Worm (Caenorhabditis elegans) whole organism, L4 larva: Measurements from ENCODE around the gene R05C11.4.
A peak's percentile ranks its signal among the peaks of the same experiment; 100 is the strongest.

Source experiments
- F10B5.3 ChIP-seq: sonication (generic microtip); optimal IDR thresholded peaks from 2 replicates; lab custom pipeline; 2016; ENCODE audit warnings: mild to moderate bottlenecking, missing genetic modification characterization, missing compliant biosample characterization
- F26F4.8 ChIP-seq: fragments of 200-800 bp; sonication (Bioruptor generic); conservative IDR thresholded peaks from 2 replicates; pipeline ENCODE4 v1.3.6; 2022; ENCODE audit warnings: missing genetic modification characterization, missing compliant biosample characterization
- Y105C5A.15 ChIP-seq: fragments of 200-800 bp; sonication (Bioruptor generic); IDR thresholded peaks from 2 replicates; pipeline ENCODE4 v1.3.6; 2022; ENCODE audit warnings: missing genetic modification characterization, missing compliant biosample characterization
- Y48G9A.11 ChIP-seq: fragments of 200-800 bp; sonication (Bioruptor generic); IDR thresholded peaks from 2 replicates; pipeline ENCODE4 v1.3.6; 2022; ENCODE audit warnings: missing genetic modification reagents, missing genetic modification characterization, missing compliant biosample characterization
- ceh-20 ChIP-seq: fragments of 200-800 bp; sonication (Bioruptor generic); IDR thresholded peaks from 2 replicates; pipeline ENCODE4 v1.3.6; 2022; ENCODE audit warnings: missing genetic modification reagents, missing genetic modification characterization, missing compliant biosample characterization
- ceh-32 ChIP-seq: sonication (generic microtip); optimal IDR thresholded peaks from 2 replicates; lab custom pipeline; 2016; ENCODE audit warnings: mild to moderate bottlenecking, missing genetic modification characterization, missing compliant biosample characterization; ENCODE audit not compliant: poor library complexity
- ces-1 ChIP-seq: fragments of 150-350 bp; sonication (generic microtip); optimal IDR thresholded peaks from 4 replicates; lab custom pipeline; 2014; ENCODE audit warnings: missing biosample characterization, missing genetic modification reagents, missing genetic modification characterization
- ctbp-1 ChIP-seq: fragments of 200-800 bp; sonication (Bioruptor generic); IDR thresholded peaks from 2 replicates; pipeline ENCODE4 v1.3.6; 2022; ENCODE audit warnings: missing genetic modification reagents, missing genetic modification characterization, missing compliant biosample characterization
- daf-12 ChIP-seq: fragments of 150-350 bp; optimal IDR thresholded peaks from 2 replicates; lab custom pipeline; 2014; ENCODE audit warnings: missing biosample characterization, missing genetic modification reagents, missing genetic modification characterization
- daf-19 ChIP-seq: fragments of 200-800 bp; sonication (Bioruptor generic); conservative IDR thresholded peaks from 2 replicates; pipeline ENCODE4 v1.3.6; 2022; ENCODE audit warnings: missing genetic modification characterization, missing compliant biosample characterization
- dpl-1 ChIP-seq: fragments of 150-350 bp; optimal IDR thresholded peaks from 2 replicates; lab custom pipeline; 2014; ENCODE audit warnings: missing biosample characterization, missing genetic modification reagents, missing genetic modification characterization
- duxl-1 ChIP-seq: sonication (generic microtip); optimal IDR thresholded peaks from 2 replicates; lab custom pipeline; 2016; ENCODE audit warnings: mild to moderate bottlenecking, missing genetic modification characterization, moderate library complexity, missing compliant biosample characterization; ENCODE audit not compliant: poor library complexity
- fos-1 ChIP-seq: fragments of 150-350 bp; optimal IDR thresholded peaks from 2 replicates; lab custom pipeline; 2014; ENCODE audit warnings: missing biosample characterization, missing genetic modification characterization
- hif-1 ChIP-seq, 2 experiments: sonication (generic microtip); optimal IDR thresholded peaks; 2 replicates each; lab custom pipeline; 2016 to 2017; ENCODE audit warnings: missing compliant biosample characterization in 2 of 2, missing genetic modification characterization in 2 of 2, missing genetic modification reagents in 2 of 2, missing genotype in 2 of 2, mild to moderate bottlenecking in 1 of 2
- hlh-11 ChIP-seq: fragments of 200-800 bp; sonication (Bioruptor generic); optimal IDR thresholded peaks from 2 replicates; lab custom pipeline; 2018; ENCODE audit warnings: mild to moderate bottlenecking, missing genetic modification characterization, missing compliant biosample characterization
- lin-1 ChIP-seq: fragments of 200-800 bp; sonication (Bioruptor generic); IDR thresholded peaks from 2 replicates; pipeline ENCODE4 v1.3.6; 2022; ENCODE audit warnings: missing genetic modification reagents, missing genetic modification characterization, missing compliant biosample characterization
- lin-29 ChIP-seq: fragments of 200-800 bp; sonication (Bioruptor generic); IDR thresholded peaks from 2 replicates; pipeline ENCODE4 v1.3.6; 2022; ENCODE audit warnings: missing genetic modification reagents, missing genetic modification characterization, missing compliant biosample characterization
- lsy-2 ChIP-seq, 2 experiments: fragments of 150-350 bp in 1 of 2; sonication (generic microtip) in 1 of 2; optimal IDR thresholded peaks; 2 replicates each; lab custom pipeline; 2014 to 2017; ENCODE audit warnings: missing biosample characterization in 2 of 2, missing genetic modification characterization in 2 of 2
- mdt-29 ChIP-seq: fragments of 200-800 bp; sonication (Bioruptor generic); IDR thresholded peaks from 2 replicates; pipeline ENCODE4 v1.3.6; 2022; ENCODE audit warnings: missing genetic modification reagents, missing genetic modification characterization, missing compliant biosample characterization
- mes-2 ChIP-seq: sonication (generic microtip); optimal IDR thresholded peaks from 2 replicates; lab custom pipeline; 2016; ENCODE audit warnings: missing genotype, mild to moderate bottlenecking, missing genetic modification characterization, missing compliant biosample characterization; ENCODE audit not compliant: poor library complexity, severe bottlenecking
- mxl-2 ChIP-seq: fragments of 200-800 bp; sonication (Bioruptor generic); conservative IDR thresholded peaks from 2 replicates; pipeline ENCODE4 v1.3.6; 2022; ENCODE audit warnings: missing genetic modification reagents, missing genetic modification characterization, missing compliant biosample characterization
- mxl-3 ChIP-seq: fragments of 200-800 bp; sonication (Bioruptor generic); optimal IDR thresholded peaks from 2 replicates; lab custom pipeline; 2018; ENCODE audit warnings: mild to moderate bottlenecking, missing genetic modification characterization, missing compliant biosample characterization
- nhr-10 ChIP-seq: fragments of 150-350 bp; optimal IDR thresholded peaks from 2 replicates; lab custom pipeline; 2014; ENCODE audit warnings: missing biosample characterization, missing genetic modification characterization
- nhr-102 ChIP-seq: sonication (generic microtip); optimal IDR thresholded peaks from 2 replicates; lab custom pipeline; 2016; ENCODE audit warnings: mild to moderate bottlenecking, missing genetic modification characterization, moderate library complexity, missing compliant biosample characterization
- nhr-111 ChIP-seq: fragments of 200-800 bp; sonication (Bioruptor generic); optimal IDR thresholded peaks from 2 replicates; lab custom pipeline; 2018; ENCODE audit warnings: mild to moderate bottlenecking, missing genetic modification characterization, missing compliant biosample characterization
- pha-4 ChIP-seq, 2 experiments: fragments of 150-350 bp in 1 of 2; fragments of 200-800 bp in 1 of 2; sonication (Bioruptor generic) in 1 of 2; IDR thresholded peaks in 1 of 2; optimal IDR thresholded peaks in 1 of 2; 2 replicates each; pipeline versions ENCODE4 v1.3.6 to Lab custom; 2014 to 2022; ENCODE audit warnings: missing genetic modification characterization in 2 of 2, missing genetic modification reagents in 2 of 2, missing biosample characterization in 1 of 2, missing compliant biosample characterization in 1 of 2
- set-16 ChIP-seq: fragments of 200-800 bp; sonication (Bioruptor generic); IDR thresholded peaks from 2 replicates; pipeline ENCODE4 v1.3.6; 2022; ENCODE audit warnings: missing genetic modification reagents, missing genetic modification characterization, missing compliant biosample characterization
- snpc-1.2 ChIP-seq: fragments of 200-800 bp; sonication (Bioruptor generic); IDR thresholded peaks from 2 replicates; pipeline ENCODE4 v1.3.6; 2022; ENCODE audit warnings: missing genetic modification reagents, missing genetic modification characterization, missing compliant biosample characterization
- tag-97 ChIP-seq: fragments of 200-800 bp; sonication (Bioruptor generic); IDR thresholded peaks from 2 replicates; pipeline ENCODE4 v1.3.6; 2022; ENCODE audit warnings: missing genetic modification characterization, missing compliant biosample characterization
- unc-62 ChIP-seq, 3 experiments: fragments of 150-350 bp in 1 of 3; sonication (generic microtip); optimal IDR thresholded peaks in 2 of 3; peaks in 1 of 3; 1 replicate in 1 of 3; 2 replicates in 2 of 3; lab custom pipeline; 2014 to 2017; ENCODE audit warnings: missing biosample characterization in 3 of 3, missing genetic modification characterization in 3 of 3, missing genetic modification reagents in 3 of 3, missing genotype in 1 of 3
- vab-7 ChIP-seq: fragments of 200-800 bp; sonication (Bioruptor generic); IDR thresholded peaks from 2 replicates; pipeline ENCODE4 v1.3.6; 2022; ENCODE audit warnings: missing genetic modification reagents, missing genetic modification characterization, missing compliant biosample characterization
- zfp-2 ChIP-seq: sonication (generic microtip); optimal IDR thresholded peaks from 2 replicates; lab custom pipeline; 2016; ENCODE audit warnings: mild to moderate bottlenecking, missing genetic modification characterization, missing compliant biosample characterization
- ztf-7 ChIP-seq: fragments of 150-350 bp; optimal IDR thresholded peaks from 2 replicates; lab custom pipeline; 2014; ENCODE audit warnings: missing biosample characterization, missing genetic modification characterization

Gene R05C11.4

ce11 chrIV:2053591-2053990, 2.3 kb downstream of the R05C11.4 start (continued):
- TF ChIP-seq lin-1 (GFP tag; lab: Robert Waterston, UW) (no peak), ceh-20 (GFP tag; lab: Robert Waterston, UW) (peak; percentile 44; the same call in 1 of the 2 replicates), hlh-11 (tag; lab: Kevin White, UChicago) (peak; percentile 14), Y105C5A.15 (GFP tag; lab: Robert Waterston, UW) (no peak), mxl-3 (no peak), ctbp-1 (GFP tag; lab: Robert Waterston, UW) (peak; percentile 72), F10B5.3 (no peak), nhr-10 (tag; lab: Kevin White, UChicago) (no peak), ceh-32 (no peak), fos-1 (no peak), snpc-1.2 (no peak)

DNA sequence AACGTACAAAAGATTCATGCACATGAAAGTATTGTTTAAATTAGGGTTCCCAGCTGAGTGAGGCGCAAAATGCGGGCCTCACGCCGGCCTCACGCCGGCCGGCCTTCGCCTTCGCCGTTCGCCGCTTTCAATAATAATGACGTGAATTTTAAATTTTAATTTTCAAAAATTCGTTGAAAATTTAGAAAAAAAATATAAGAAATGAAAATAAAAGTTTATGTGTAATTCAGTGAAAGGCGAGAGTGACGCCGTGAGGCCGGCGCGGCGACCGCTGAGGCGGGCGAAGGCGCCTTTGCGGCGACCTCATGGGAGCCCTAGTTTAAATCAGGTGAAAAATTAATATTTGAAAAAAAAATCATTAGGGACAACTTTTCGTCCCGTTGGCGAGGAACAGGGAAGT, 6.2 kb downstream of the R05C11.4 start:
- no peak for TF ChIP-seq zfp-2 (tag; lab: Kevin White, UChicago)
- no peak for TF ChIP-seq Y48G9A.11 (GFP tag; lab: Robert Waterston, UW)
- TF ChIP-seq nhr-102 (tag; lab: Kevin White, UChicago): no peak
- TF ChIP-seq nhr-111 (GFP tag; lab: Kevin White, UChicago): peak; percentile 14
- no peak for TF ChIP-seq ceh-32
- peak; percentile 50 for TF ChIP-seq set-16 (GFP tag; lab: Robert Waterston, UW)
- TF ChIP-seq ztf-7 (tag; lab: Kevin White, UChicago): no peak
- no peak for TF ChIP-seq lin-29 (GFP tag; lab: Robert Waterston, UW)

DNA sequence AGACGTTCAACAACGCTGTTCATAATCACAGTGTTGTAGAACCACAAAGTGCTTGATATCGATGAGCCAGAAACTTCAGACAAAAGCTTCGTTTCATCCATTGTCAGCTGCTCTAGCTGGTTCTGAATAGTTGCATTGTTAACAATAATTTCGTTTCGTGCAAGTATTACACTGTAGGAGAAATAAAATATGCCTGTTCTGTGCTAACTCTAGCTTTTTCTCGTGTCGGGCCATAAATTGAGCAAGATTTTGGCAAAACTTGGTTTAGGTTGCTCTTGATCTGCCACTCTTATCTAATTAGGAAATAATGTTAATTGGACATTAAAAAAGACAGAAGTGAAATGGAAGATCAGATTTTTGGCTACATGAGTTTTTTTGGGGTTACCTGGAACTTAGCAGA, 7.7 kb downstream of the R05C11.4 start, which contains the start of gene R05C11.2:
R05C11.2 (minus strand) TSS at position 101 of the 400 bp plus-strand sequence.
- no peak for TF ChIP-seq mes-2 (tag; lab: Kevin White, UChicago)
- peak in 1 of 2 experiments; percentile 15 for TF ChIP-seq unc-62 (GFP tag; optimal IDR thresholded peaks at IDR 0.05 in 1 of 2; lab: Kevin White, UChicago)
- no peak for TF ChIP-seq unc-62 (tag; optimal IDR thresholded peaks at IDR 0.05; lab: Kevin White, UChicago)

- TF ChIP-seq ces-1 (no peak), dpl-1 (no peak), F26F4.8 (GFP tag; lab: Robert Waterston, UW) (no peak), hif-1 (tag; optimal IDR thresholded peaks at IDR 0.05; lab: Kevin White, UChicago) (no peak), vab-7 (GFP tag; lab: Robert Waterston, UW) (no peak), duxl-1 (tag; lab: Kevin White, UChicago) (no peak), daf-12 (no peak)
Measured at ce11 chrIV:2065895-2066294, 14.6 kb downstream of the R05C11.4 start, which contains the start of gene arrd-26. Gene arrd-26, plus strand, starts transcription at chrIV:2066195.

DNA sequence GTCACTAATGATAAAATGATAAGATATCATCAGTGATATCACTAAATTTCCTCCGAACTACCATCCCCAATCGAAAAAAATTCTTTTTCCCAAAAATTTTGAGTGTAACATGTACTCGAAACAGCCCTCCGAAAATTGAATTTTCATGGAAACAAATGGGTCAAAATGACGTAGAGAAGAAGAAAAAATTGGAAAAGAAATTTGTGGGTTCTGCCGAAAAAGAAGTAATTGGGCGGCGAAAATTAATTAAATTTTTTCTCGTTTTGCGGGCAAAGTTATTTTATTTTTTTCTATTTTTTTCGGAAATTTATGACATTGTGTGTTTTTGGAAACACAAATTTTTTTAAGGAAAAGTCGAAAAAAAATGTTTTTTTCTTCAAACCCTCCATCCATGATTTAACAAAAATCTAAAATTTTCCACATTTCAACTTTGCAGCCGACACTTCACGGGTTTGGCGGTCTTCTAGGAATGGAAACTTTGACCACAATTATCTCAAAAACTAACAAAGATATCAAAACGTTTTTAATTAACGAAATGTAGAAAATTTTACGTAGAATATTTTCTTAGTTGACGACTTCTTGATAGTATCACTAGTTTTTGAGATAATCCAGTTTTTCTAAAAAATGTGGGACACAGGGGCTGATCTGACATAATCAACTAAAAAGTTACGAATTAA, 26.0 kb downstream of the R05C11.4 start:
- no peak for TF ChIP-seq nhr-102 (tag; lab: Kevin White, UChicago)
- peak; percentile 66 for TF ChIP-seq ces-1
- no peak for TF ChIP-seq mdt-29
- TF ChIP-seq unc-62 (GFP tag; optimal IDR thresholded peaks at IDR 0.05 in 1 of 2; lab: Kevin White, UChicago): peak in 1 of 2 experiments; percentile 2
- TF ChIP-seq unc-62 (tag; optimal IDR thresholded peaks at IDR 0.05; lab: Kevin White, UChicago): no peak
- no peak for TF ChIP-seq tag-97 (GFP tag; lab: Robert Waterston, UW)
- no peak for TF ChIP-seq daf-19 (GFP tag; lab: Robert Waterston, UW)
- TF ChIP-seq mxl-2 (GFP tag; lab: Robert Waterston, UW): no peak
- no peak for TF ChIP-seq pha-4 (GFP tag; IDR thresholded peaks at IDR 0.05; lab: Robert Waterston, UW)
- TF ChIP-seq pha-4 (tag; optimal IDR thresholded peaks at IDR 0.05; lab: Kevin White, UChicago): no peak
- TF ChIP-seq lsy-2 (tag; optimal IDR thresholded peaks at IDR 0.05; lab: Kevin White, UChicago): peak in 1 of 2 experiments; percentile 13
